Fruit fly (Drosophila melanogaster): ENCODE results near the gene sl.

The sl gene

dm6 chrX:16332615-16333288, 17.4 kb upstream of the sl start (continued):
- peak; percentile 97 for TF ChIP-seq CG6808 (GFP tag; optimal IDR thresholded peaks at IDR 0.05)
- peak; percentile 97 for TF ChIP-seq dac (GFP tag; optimal IDR thresholded peaks at IDR 0.05)
- peak; percentile 94 for TF ChIP-seq eg (GFP tag; IDR thresholded peaks at IDR 0.05)
- TF ChIP-seq Hr39 (GFP tag; optimal IDR thresholded peaks at IDR 0.05): peak; percentile 96
- peak; percentile 95 for TF ChIP-seq CG10631 (GFP tag; optimal IDR thresholded peaks at IDR 0.05)
- TF ChIP-seq CG6163 (GFP tag; IDR thresholded peaks at IDR 0.05): peak; percentile 91
- TF ChIP-seq Blimp-1 (GFP tag; optimal IDR thresholded peaks at IDR 0.05): peak; percentile 91
- TF ChIP-seq CG32006 (GFP tag; optimal IDR thresholded peaks at IDR 0.05): peak; percentile 98
- TF ChIP-seq acj6 (GFP tag; optimal IDR thresholded peaks at IDR 0.05): peak; percentile 94
- TF ChIP-seq Eip93F (GFP tag; optimal IDR thresholded peaks at IDR 0.05): peak; percentile 88
- TF ChIP-seq Sox14 (GFP tag; optimal IDR thresholded peaks at IDR 0.05): peak; percentile 98
- TF ChIP-seq spab (GFP tag; optimal IDR thresholded peaks at IDR 0.05): peak; percentile 96
- peak; percentile 95 for TF ChIP-seq CG9139 (GFP tag; optimal IDR thresholded peaks at IDR 0.05)
- TF ChIP-seq CG11294 (GFP tag; IDR thresholded peaks at IDR 0.05): peak; percentile 92
- peak; percentile 95 for TF ChIP-seq CG1621 (tag; optimal IDR thresholded peaks at IDR 0.05)
- TF ChIP-seq Sox102F (GFP tag; optimal IDR thresholded peaks at IDR 0.05): peak; percentile 97
- peak; percentile 95 for TF ChIP-seq Ets96B (tag; optimal IDR thresholded peaks at IDR 0.05)
- no peak for TF ChIP-seq Hr38 (GFP tag; optimal IDR thresholded peaks at IDR 0.05)
- TF ChIP-seq fd85E (GFP tag; optimal IDR thresholded peaks at IDR 0.05): peak; percentile 81
- peak; percentile 91 to 94 for TF ChIP-seq salr (GFP tag; optimal IDR thresholded peaks at IDR 0.05)

dm6 chrX:16333434-16334141, 16.5 kb upstream of the sl start, which contains the start of the genes CG9921 and Dsp1:
CG9921 (minus strand) TSS chrX:16333600.
Dsp1 (plus strand) TSS chrX:16333612.
- TF ChIP-seq CG11762 (GFP tag; optimal IDR thresholded peaks at IDR 0.05; ENCODE audit: insufficient read depth) (no peak), CG6792 (GFP tag; optimal IDR thresholded peaks at IDR 0.05) (no peak), ss (GFP tag; optimal IDR thresholded peaks at IDR 0.05) (no peak), CG10631 (GFP tag; optimal IDR thresholded peaks at IDR 0.05) (no peak), CG8319 (GFP tag; optimal IDR thresholded peaks at IDR 0.05) (no peak), CG3919 (GFP tag; optimal IDR thresholded peaks at IDR 0.05) (peak; percentile 2), eg (GFP tag; IDR thresholded peaks at IDR 0.05) (peak; percentile 47; the same call in 2 of the 3 replicates), vri (GFP tag; optimal IDR thresholded peaks at IDR 0.05) (peak; percentile 30), Ets96B (tag; optimal IDR thresholded peaks at IDR 0.05) (no peak), CG32006 (GFP tag; optimal IDR thresholded peaks at IDR 0.05) (peak; percentile 10), Sox102F (GFP tag; optimal IDR thresholded peaks at IDR 0.05) (peak; percentile 17), CG4318 (GFP tag; optimal IDR thresholded peaks at IDR 0.05) (no peak), salr (GFP tag; optimal IDR thresholded peaks at IDR 0.05) (no peak), Eip78C (GFP tag) (peak; percentile 53), pdm3 (GFP tag; optimal IDR thresholded peaks at IDR 0.05) (no peak), topi (GFP tag; optimal IDR thresholded peaks at IDR 0.05) (no peak), Hr4 (GFP tag; optimal IDR thresholded peaks at IDR 0.05) (no peak), Eip93F (GFP tag; optimal IDR thresholded peaks at IDR 0.05) (peak; percentile 10), cyc (GFP tag; optimal IDR thresholded peaks at IDR 0.05) (no peak), CG3032 (tag; optimal IDR thresholded peaks at IDR 0.05) (no peak), Eip75B (GFP tag; optimal IDR thresholded peaks at IDR 0.05) (no peak), Gug (GFP tag; IDR thresholded peaks at IDR 0.05) (no peak), achi (GFP tag; optimal IDR thresholded peaks at IDR 0.05) (peak; percentile 1), CG34406 (GFP tag; optimal IDR thresholded peaks at IDR 0.05) (no peak), CG6163 (GFP tag; IDR thresholded peaks at IDR 0.05) (peak; percentile 51; the same call in 2 of the 3 replicates), dsx (GFP tag; optimal IDR thresholded peaks at IDR 0.05; ENCODE audit: poor library complexity, severe bottlenecking) (peak; percentile 40), lz (GFP tag; optimal IDR thresholded peaks at IDR 0.05) (no peak), Sox15 (GFP tag; optimal IDR thresholded peaks at IDR 0.05) (no peak), CG6854 (GFP tag; optimal IDR thresholded peaks at IDR 0.05) (peak; percentile 13), dac (GFP tag; optimal IDR thresholded peaks at IDR 0.05) (no peak)

Measured in whole organism, prepupa.